Fruit fly (Drosophila melanogaster): ENCODE measurements around the gene Rbsn-5.
A peak's percentile ranks its signal among the peaks of the same experiment; 100 is the strongest.

Rbsn-5 gene

dm6 chr2L:8209362-8209761 is 49.7 kb downstream of the Rbsn-5 start:
- TF ChIP-seq CG4318 (GFP tag; optimal IDR thresholded peaks at IDR 0.05) = no peak
- TF ChIP-seq CG8119 (GFP tag; IDR thresholded peaks at IDR 0.05) = no peak
- no peak for TF ChIP-seq eg (GFP tag; IDR thresholded peaks at IDR 0.05)
- TF ChIP-seq Hr39 (GFP tag; optimal IDR thresholded peaks at IDR 0.05) = no peak
- no peak for TF ChIP-seq dsx (GFP tag; optimal IDR thresholded peaks at IDR 0.05; ENCODE audit: poor library complexity, severe bottlenecking)
- no peak for TF ChIP-seq Sox102F (GFP tag; optimal IDR thresholded peaks at IDR 0.05)
- TF ChIP-seq CG6792 (GFP tag; optimal IDR thresholded peaks at IDR 0.05) = no peak
- no peak for TF ChIP-seq ss (GFP tag; optimal IDR thresholded peaks at IDR 0.05)
- TF ChIP-seq CG3032 (tag; optimal IDR thresholded peaks at IDR 0.05) = no peak
- TF ChIP-seq CG6854 (GFP tag; optimal IDR thresholded peaks at IDR 0.05) = no peak
- TF ChIP-seq CG6276 (GFP tag; optimal IDR thresholded peaks at IDR 0.05) = no peak
- TF ChIP-seq CG32006 (GFP tag; optimal IDR thresholded peaks at IDR 0.05) = no peak
- no peak for TF ChIP-seq net (GFP tag; optimal IDR thresholded peaks at IDR 0.05)
- no peak for TF ChIP-seq Met (GFP tag; optimal IDR thresholded peaks at IDR 0.05)
- no peak for TF ChIP-seq fd85E (GFP tag; optimal IDR thresholded peaks at IDR 0.05)
- no peak for TF ChIP-seq Eip93F (GFP tag; optimal IDR thresholded peaks at IDR 0.05)
- no peak for TF ChIP-seq cyc (GFP tag; optimal IDR thresholded peaks at IDR 0.05)
- no peak for TF ChIP-seq CG11902 (GFP tag; optimal IDR thresholded peaks at IDR 0.05)

dm6 chr2L:8210468-8210867 is 50.8 kb downstream of the Rbsn-5 start:
- TF ChIP-seq esn (GFP tag; optimal IDR thresholded peaks at IDR 0.05) (no peak), Eip78C (GFP tag) (no peak), Hr38 (GFP tag; optimal IDR thresholded peaks at IDR 0.05) (no peak), CG32006 (GFP tag; optimal IDR thresholded peaks at IDR 0.05) (no peak), svp (GFP tag) (no peak), CG3032 (tag; optimal IDR thresholded peaks at IDR 0.05) (no peak), CG9139 (GFP tag; optimal IDR thresholded peaks at IDR 0.05) (no peak), dac (GFP tag; optimal IDR thresholded peaks at IDR 0.05) (no peak), fd59A (GFP tag; optimal IDR thresholded peaks at IDR 0.05) (no peak), spab (GFP tag; optimal IDR thresholded peaks at IDR 0.05) (no peak), Met (GFP tag; optimal IDR thresholded peaks at IDR 0.05) (no peak), CG11902 (GFP tag; optimal IDR thresholded peaks at IDR 0.05) (no peak), Hr39 (GFP tag; optimal IDR thresholded peaks at IDR 0.05) (no peak), Eip75B (GFP tag; optimal IDR thresholded peaks at IDR 0.05) (no peak), dsx (GFP tag; optimal IDR thresholded peaks at IDR 0.05; ENCODE audit: poor library complexity, severe bottlenecking) (no peak), CG11294 (GFP tag; IDR thresholded peaks at IDR 0.05) (no peak), Sox15 (GFP tag; optimal IDR thresholded peaks at IDR 0.05) (no peak), achi (GFP tag; optimal IDR thresholded peaks at IDR 0.05) (no peak), CG10631 (GFP tag; optimal IDR thresholded peaks at IDR 0.05) (no peak), vri (GFP tag; optimal IDR thresholded peaks at IDR 0.05) (no peak)

dm6 chr2L:8211070-8211469 is 51.4 kb downstream of the Rbsn-5 start, which contains the start of gene Ssb-c31a:
Gene Ssb-c31a (plus strand): TSS chr2L:8211347.
- no peak for TF ChIP-seq net (GFP tag; optimal IDR thresholded peaks at IDR 0.05)
- no peak for TF ChIP-seq Blimp-1 (GFP tag; optimal IDR thresholded peaks at IDR 0.05)
- no peak for TF ChIP-seq Hr38 (GFP tag; optimal IDR thresholded peaks at IDR 0.05)
- no peak for TF ChIP-seq CG7368 (GFP tag; optimal IDR thresholded peaks at IDR 0.05)
- TF ChIP-seq fd59A (GFP tag; optimal IDR thresholded peaks at IDR 0.05) = no peak
- peak; percentile 65 for TF ChIP-seq acj6 (GFP tag; optimal IDR thresholded peaks at IDR 0.05)
- TF ChIP-seq CG3032 (tag; optimal IDR thresholded peaks at IDR 0.05) = peak; percentile 44
- peak; percentile 54 for TF ChIP-seq CG10631 (GFP tag; optimal IDR thresholded peaks at IDR 0.05)
- no peak for TF ChIP-seq CG6276 (GFP tag; optimal IDR thresholded peaks at IDR 0.05)
- peak; percentile 62 for TF ChIP-seq cyc (GFP tag; optimal IDR thresholded peaks at IDR 0.05)
- peak; percentile 61 for TF ChIP-seq pdm3 (GFP tag; optimal IDR thresholded peaks at IDR 0.05)
- TF ChIP-seq Smox (GFP tag; optimal IDR thresholded peaks at IDR 0.05) = peak; percentile 57
- no peak for TF ChIP-seq CG4318 (GFP tag; optimal IDR thresholded peaks at IDR 0.05)
- TF ChIP-seq dac (GFP tag; optimal IDR thresholded peaks at IDR 0.05) = no peak
- no peak for TF ChIP-seq CG8119 (GFP tag; IDR thresholded peaks at IDR 0.05)
- peak; percentile 28 for TF ChIP-seq Ets21C (GFP tag; optimal IDR thresholded peaks at IDR 0.05)
- peak; percentile 4 for TF ChIP-seq CG34406 (GFP tag; optimal IDR thresholded peaks at IDR 0.05)
- TF ChIP-seq eg (GFP tag; IDR thresholded peaks at IDR 0.05) = no peak
- TF ChIP-seq CG11762 (GFP tag; optimal IDR thresholded peaks at IDR 0.05; ENCODE audit: insufficient read depth) = peak; percentile 7
- TF ChIP-seq Lpt (GFP tag; optimal IDR thresholded peaks at IDR 0.05) = no peak
- no peak for TF ChIP-seq CG15336 (GFP tag; IDR thresholded peaks at IDR 0.05)
- peak; percentile 5 for TF ChIP-seq CG9139 (GFP tag; optimal IDR thresholded peaks at IDR 0.05)
- TF ChIP-seq vri (GFP tag; optimal IDR thresholded peaks at IDR 0.05) = peak; percentile 46
- TF ChIP-seq spab (GFP tag; optimal IDR thresholded peaks at IDR 0.05) = no peak
- TF ChIP-seq Sox15 (GFP tag; optimal IDR thresholded peaks at IDR 0.05) = no peak
- TF ChIP-seq Sox14 (GFP tag; optimal IDR thresholded peaks at IDR 0.05) = peak; percentile 65
- peak; percentile 63 for TF ChIP-seq achi (GFP tag; optimal IDR thresholded peaks at IDR 0.05)
- TF ChIP-seq CG31627 (GFP tag; optimal IDR thresholded peaks at IDR 0.05) = peak; percentile 60
- TF ChIP-seq dsx (GFP tag; optimal IDR thresholded peaks at IDR 0.05; ENCODE audit: poor library complexity, severe bottlenecking) = peak; percentile 9
- peak in 1 of 2 experiments; percentile 7 for TF ChIP-seq salr (GFP tag; optimal IDR thresholded peaks at IDR 0.05)
- peak; percentile 66 for TF ChIP-seq svp (GFP tag)
- no peak for TF ChIP-seq CG11294 (GFP tag; IDR thresholded peaks at IDR 0.05)
- peak; percentile 87 for TF ChIP-seq Eip78C (GFP tag)

Measured in whole organism, prepupa.